Fruit fly (Drosophila melanogaster) whole organism, embryonic: ENCODE data around the gene CG5096.

Source experiments
- Ada2b ChIP-seq: fragments of 200-800 bp; sonication (Bioruptor generic); IDR thresholded peaks from 2 replicates; pipeline ENCODE4 v1.3.6; 2022; ENCODE audit warnings: missing biosample characterization, missing genetic modification characterization
- CG10321 ChIP-seq: fragments of 200-800 bp; sonication (Bioruptor generic); IDR thresholded peaks from 2 replicates; pipeline ENCODE4 v1.3.6; 2022; ENCODE audit warnings: missing biosample characterization, missing genetic modification characterization
- CG13894 ChIP-seq: fragments of 200-800 bp; sonication (Bioruptor generic); optimal IDR thresholded peaks from 3 replicates; lab custom pipeline; 2018; ENCODE audit warnings: missing biosample characterization, mild to moderate bottlenecking, missing genetic modification characterization, moderate library complexity
- CG16779 ChIP-seq: fragments of 200-800 bp; sonication (Bioruptor generic); IDR thresholded peaks from 2 replicates; pipeline ENCODE4 v1.3.6; 2022; ENCODE audit warnings: missing biosample characterization, missing genetic modification characterization
- CG16813 ChIP-seq: fragments of 200-800 bp; sonication (Bioruptor generic); IDR thresholded peaks from 3 replicates; pipeline ENCODE4 v1.3.6; 2022; ENCODE audit warnings: missing biosample characterization, missing genetic modification characterization; ENCODE audit not compliant: partially characterized antibody
- CG17385 ChIP-seq: fragments of 200-800 bp; sonication (Bioruptor generic); optimal IDR thresholded peaks from 3 replicates; lab custom pipeline; 2018; ENCODE audit warnings: missing biosample characterization, mild to moderate bottlenecking, missing genetic modification characterization
- CG17829 ChIP-seq: fragments of 200-800 bp; optimal IDR thresholded peaks from 2 replicates; lab custom pipeline; 2019; ENCODE audit warnings: missing biosample characterization, mild to moderate bottlenecking, missing genetic modification characterization, moderate library complexity
- CG1792 ChIP-seq: fragments of 200-800 bp; sonication (Bioruptor generic); optimal IDR thresholded peaks from 2 replicates; lab custom pipeline; 2016; ENCODE audit warnings: missing biosample characterization, missing genetic modification characterization
- CG18619 ChIP-seq: fragments of 200-800 bp; sonication (Bioruptor generic); optimal IDR thresholded peaks from 3 replicates; lab custom pipeline; 2017; ENCODE audit warnings: missing biosample characterization, mild to moderate bottlenecking, missing genetic modification characterization
- CG3407 ChIP-seq: fragments of 200-800 bp; sonication (Bioruptor generic); optimal IDR thresholded peaks from 2 replicates; lab custom pipeline; 2018; ENCODE audit warnings: missing biosample characterization, mild to moderate bottlenecking, missing genetic modification characterization
- CG4820 ChIP-seq: fragments of 200-800 bp; sonication (Bioruptor generic); optimal IDR thresholded peaks from 3 replicates; lab custom pipeline; 2016; ENCODE audit warnings: missing biosample characterization, missing genetic modification characterization
- CG6791 ChIP-seq: fragments of 200-800 bp; sonication (Bioruptor generic); IDR thresholded peaks from 3 replicates; pipeline ENCODE4 v1.3.6; 2022; ENCODE audit warnings: missing biosample characterization, missing genetic modification characterization; ENCODE audit not compliant: partially characterized antibody
- CG7271 ChIP-seq: fragments of 200-800 bp; sonication (Bioruptor generic); optimal IDR thresholded peaks from 2 replicates; lab custom pipeline; 2018; ENCODE audit warnings: missing biosample characterization, mild to moderate bottlenecking, missing genetic modification characterization, moderate library complexity
- CG8281 ChIP-seq: fragments of 200-800 bp; sonication (Bioruptor generic); optimal IDR thresholded peaks from 2 replicates; lab custom pipeline; 2018; ENCODE audit warnings: missing biosample characterization, mild to moderate bottlenecking, missing genetic modification characterization, moderate library complexity
- CG8388 ChIP-seq: fragments of 200-800 bp; sonication (Bioruptor generic); optimal IDR thresholded peaks from 2 replicates; lab custom pipeline; 2019; ENCODE audit warnings: missing biosample characterization, mild to moderate bottlenecking, missing genetic modification characterization, moderate library complexity
- Chrac-16 ChIP-seq: fragments of 200-800 bp; sonication (Bioruptor generic); optimal IDR thresholded peaks from 3 replicates; lab custom pipeline; 2016; ENCODE audit warnings: missing biosample characterization, missing genetic modification characterization
- CoRest ChIP-seq: fragments of 200-800 bp; sonication (Bioruptor generic); optimal IDR thresholded peaks from 3 replicates; lab custom pipeline; 2018; ENCODE audit warnings: missing biosample characterization, mild to moderate bottlenecking, missing genetic modification characterization, moderate library complexity
- D19A ChIP-seq: fragments of 200-800 bp; optimal IDR thresholded peaks from 3 replicates; lab custom pipeline; 2019; ENCODE audit warnings: missing biosample characterization, mild to moderate bottlenecking, missing genetic modification characterization, moderate library complexity
- Dip3 ChIP-seq: fragments of 200-800 bp; sonication (Bioruptor generic); optimal IDR thresholded peaks from 3 replicates; lab custom pipeline; 2016; ENCODE audit warnings: missing biosample characterization, missing genetic modification characterization
- Dll ChIP-seq: fragments of 200-800 bp; sonication (Bioruptor generic); IDR thresholded peaks from 4 replicates; pipeline ENCODE4 v1.3.6; 2022; ENCODE audit warnings: missing biosample characterization, missing genetic modification characterization; ENCODE audit not compliant: partially characterized antibody
- Eip74EF ChIP-seq, 2 experiments: fragments of 200-800 bp in 1 of 2; fragments of >200 bp in 1 of 2; sonication (Bioruptor generic) in 1 of 2; optimal IDR thresholded peaks; 2 replicates each; lab custom pipeline; 2017 to 2019; ENCODE audit warnings: missing biosample characterization in 2 of 2, missing genetic modification characterization in 2 of 2, mild to moderate bottlenecking in 1 of 2, moderate library complexity in 1 of 2
- H15 ChIP-seq: fragments of 200-800 bp; sonication (Bioruptor generic); IDR thresholded peaks from 3 replicates; pipeline ENCODE4 v1.3.6; 2022; ENCODE audit warnings: missing biosample characterization, missing genetic modification characterization
- HHEX ChIP-seq: fragments of 200-800 bp; sonication (Bioruptor generic); optimal IDR thresholded peaks from 3 replicates; lab custom pipeline; 2017; ENCODE audit warnings: missing biosample characterization, mild to moderate bottlenecking, missing genetic modification characterization, missing genetic modification reagents
- HLH4C ChIP-seq: fragments of 200-800 bp; sonication (Bioruptor generic); IDR thresholded peaks from 3 replicates; pipeline ENCODE4 v1.3.6; 2022; ENCODE audit warnings: missing biosample characterization, missing genetic modification characterization; ENCODE audit not compliant: partially characterized antibody
- Hand ChIP-seq: fragments of 200-800 bp; sonication (Bioruptor generic); optimal IDR thresholded peaks from 2 replicates; lab custom pipeline; 2017; ENCODE audit warnings: mild to moderate bottlenecking, missing biosample characterization, missing genetic modification reagents, missing genetic modification characterization
- MBD-R2 ChIP-seq: fragments of 200-800 bp; sonication (Bioruptor generic); IDR thresholded peaks from 2 replicates; pipeline ENCODE4 v1.3.6; 2022; ENCODE audit warnings: missing biosample characterization, missing genetic modification characterization
- Tbp ChIP-seq: fragments of >200 bp; optimal IDR thresholded peaks from 2 replicates; lab custom pipeline; 2018; ENCODE audit warnings: missing biosample characterization, missing genetic modification characterization
- al ChIP-seq: fragments of 200-800 bp; sonication (Bioruptor generic); IDR thresholded peaks from 2 replicates; pipeline ENCODE4 v1.3.6; 2022; ENCODE audit warnings: missing biosample characterization, missing genetic modification characterization
- ap ChIP-seq: fragments of 200-800 bp; sonication (Bioruptor generic); IDR thresholded peaks from 2 replicates; pipeline ENCODE4 v1.3.6; 2022; ENCODE audit warnings: missing biosample characterization, missing genetic modification characterization
- ara ChIP-seq: fragments of 200-800 bp; sonication (Bioruptor generic); IDR thresholded peaks from 2 replicates; pipeline ENCODE4 v1.3.6; 2022; ENCODE audit warnings: missing biosample characterization, missing genetic modification characterization
- ato ChIP-seq: fragments of 200-800 bp; sonication (Bioruptor generic); IDR thresholded peaks from 2 replicates; pipeline ENCODE4 v1.3.6; 2022; ENCODE audit warnings: missing biosample characterization, missing genetic modification characterization; ENCODE audit not compliant: partially characterized antibody
- bigmax ChIP-seq: fragments of 200-800 bp; sonication (Bioruptor generic); optimal IDR thresholded peaks from 2 replicates; lab custom pipeline; 2018; ENCODE audit warnings: missing biosample characterization, mild to moderate bottlenecking, missing genetic modification characterization
- bowl ChIP-seq: fragments of 200-800 bp; sonication (Bioruptor generic); IDR thresholded peaks from 2 replicates; pipeline ENCODE4 v1.3.6; 2022; ENCODE audit warnings: missing biosample characterization, missing genetic modification characterization
- cas ChIP-seq: fragments of 200-800 bp; sonication (Bioruptor generic); IDR thresholded peaks from 2 replicates; pipeline ENCODE4 v1.3.6; 2022; ENCODE audit warnings: missing biosample characterization, missing genetic modification characterization
- dan ChIP-seq: fragments of 200-800 bp; sonication (Bioruptor generic); IDR thresholded peaks from 2 replicates; pipeline ENCODE4 v1.3.6; 2022; ENCODE audit warnings: missing biosample characterization, missing genetic modification characterization
- dmrt11E ChIP-seq: fragments of 200-800 bp; sonication (Bioruptor generic); optimal IDR thresholded peaks from 3 replicates; lab custom pipeline; 2018; ENCODE audit warnings: missing biosample characterization, mild to moderate bottlenecking, missing genetic modification characterization, moderate library complexity
- fd96Cb ChIP-seq: fragments of 200-800 bp; sonication (Bioruptor generic); optimal IDR thresholded peaks from 2 replicates; lab custom pipeline; 2018; ENCODE audit warnings: missing biosample characterization, mild to moderate bottlenecking, missing genetic modification characterization, moderate library complexity
- ftz-f1 ChIP-seq: fragments of 200-800 bp; sonication (Bioruptor generic); optimal IDR thresholded peaks from 2 replicates; lab custom pipeline; 2016; ENCODE audit warnings: missing biosample characterization, missing genetic modification characterization
- gfzf ChIP-seq: fragments of 200-800 bp; sonication (Bioruptor generic); optimal IDR thresholded peaks from 2 replicates; lab custom pipeline; 2016; ENCODE audit warnings: missing biosample characterization, mild to moderate bottlenecking, missing genetic modification characterization, moderate library complexity
- grn ChIP-seq: fragments of 200-800 bp; sonication (Bioruptor generic); optimal IDR thresholded peaks from 3 replicates; lab custom pipeline; 2017; ENCODE audit warnings: missing biosample characterization, missing genetic modification characterization
- gsb ChIP-seq: fragments of 200-800 bp; sonication (Bioruptor generic); IDR thresholded peaks from 2 replicates; pipeline ENCODE4 v1.3.6; 2022; ENCODE audit warnings: missing biosample characterization, missing genetic modification characterization
- hbn ChIP-seq: fragments of 200-800 bp; sonication (Bioruptor generic); IDR thresholded peaks from 2 replicates; pipeline ENCODE4 v1.3.6; 2022; ENCODE audit warnings: missing biosample characterization, missing genetic modification characterization; ENCODE audit not compliant: partially characterized antibody
- ken ChIP-seq: fragments of 200-800 bp; sonication (Bioruptor generic); IDR thresholded peaks from 3 replicates; pipeline ENCODE4 v1.3.6; 2022; ENCODE audit warnings: missing biosample characterization, missing genetic modification characterization
- knrl ChIP-seq: fragments of 200-800 bp; sonication (Bioruptor generic); IDR thresholded peaks from 3 replicates; pipeline ENCODE4 v1.3.6; 2022; ENCODE audit warnings: missing biosample characterization, missing genetic modification characterization; ENCODE audit not compliant: partially characterized antibody
- pb ChIP-seq: fragments of 200-800 bp; sonication (Bioruptor generic); optimal IDR thresholded peaks from 3 replicates; lab custom pipeline; 2016; ENCODE audit warnings: missing biosample characterization, missing genetic modification characterization
- prd ChIP-seq, 3 experiments: fragments of >200 bp in 2 of 3; fragments of 200-800 bp in 1 of 3; sonication (Bioruptor generic) in 1 of 3; optimal IDR thresholded peaks in 2 of 3; IDR thresholded peaks in 1 of 3; 2 replicates in 2 of 3; 3 replicates in 1 of 3; pipeline versions ENCODE4 v1.3.6 to Lab custom; 2017 to 2022; ENCODE audit warnings: missing biosample characterization in 1 of 3, missing genetic modification characterization in 1 of 3
- repo ChIP-seq: fragments of 200-800 bp; sonication (Bioruptor generic); optimal IDR thresholded peaks from 2 replicates; lab custom pipeline; 2016; ENCODE audit warnings: missing biosample characterization, missing genetic modification characterization
- unpg ChIP-seq: fragments of 200-800 bp; sonication (Bioruptor generic); optimal IDR thresholded peaks from 3 replicates; lab custom pipeline; 2018; ENCODE audit warnings: missing biosample characterization, mild to moderate bottlenecking, missing genetic modification characterization, moderate library complexity
- usp ChIP-seq: fragments of >200 bp; optimal IDR thresholded peaks from 2 replicates; lab custom pipeline; 2017; ENCODE audit warnings: missing biosample characterization, missing genetic modification characterization

The CG5096 gene

dm6 chr2L:10344029-10344606, 37.9 kb upstream of the CG5096 start, which contains the start of gene Frmd5 (continued):
- no peak for TF ChIP-seq grn (GFP tag; lab: Kevin White, UChicago)
- TF ChIP-seq bowl (GFP tag; lab: Robert Waterston, UW): no peak
- no peak for TF ChIP-seq ap
- no peak for TF ChIP-seq CG17829 (tag; lab: Kevin White, UChicago)
- no peak for TF ChIP-seq dmrt11E (tag; lab: Kevin White, UChicago)
- no peak for TF ChIP-seq repo
- TF ChIP-seq ken (GFP tag; lab: Robert Waterston, UW): no peak
- 0 out of 3 replicates have a peak, but pooled peaks have one; percentile 25 for TF ChIP-seq knrl
- no peak for TF ChIP-seq Chrac-16 (GFP tag; lab: Kevin White, UChicago)
- TF ChIP-seq D19A (tag; lab: Kevin White, UChicago): no peak
- TF ChIP-seq ara: no peak
- TF ChIP-seq CG10321: no peak
- TF ChIP-seq prd (optimal IDR thresholded peaks at IDR 0.05; lab: Kevin White, UChicago): no peak
- TF ChIP-seq prd (GFP tag; IDR thresholded peaks at IDR 0.05; lab: Robert Waterston, UW): no peak
- no peak for TF ChIP-seq Ada2b (GFP tag; lab: Robert Waterston, UW)
- no peak for TF ChIP-seq H15 (GFP tag; lab: Robert Waterston, UW)
- no peak for TF ChIP-seq unpg (GFP tag; lab: Kevin White, UChicago)
- no peak for TF ChIP-seq hbn
- TF ChIP-seq Dll (GFP tag; lab: Robert Waterston, UW): peak; percentile 66; the same call in 2 of the 4 replicates
- TF ChIP-seq CG7271 (tag; lab: Kevin White, UChicago): no peak
- TF ChIP-seq gsb (GFP tag; lab: Robert Waterston, UW): no peak
- no peak for TF ChIP-seq CG3407 (GFP tag; lab: Kevin White, UChicago)
- peak; percentile 63; the same call in 1 of the 3 replicates for TF ChIP-seq CG16813
- TF ChIP-seq CG18619 (GFP tag; lab: Kevin White, UChicago): no peak
- no peak for TF ChIP-seq usp (GFP tag; lab: Kevin White, UChicago)
- TF ChIP-seq CG8388: peak; percentile 5
- TF ChIP-seq Tbp (GFP tag; lab: Kevin White, UChicago): no peak
- TF ChIP-seq CG17385: no peak
- TF ChIP-seq dan (GFP tag; lab: Robert Waterston, UW): no peak
- TF ChIP-seq CG4820 (GFP tag; lab: Kevin White, UChicago): no peak
- TF ChIP-seq fd96Cb (tag; lab: Kevin White, UChicago): no peak
- peak; percentile 46 for TF ChIP-seq gfzf (GFP tag; lab: Kevin White, UChicago)
- no peak for TF ChIP-seq cas (GFP tag; lab: Robert Waterston, UW)
- no peak for TF ChIP-seq CG8281 (tag; lab: Kevin White, UChicago)
- TF ChIP-seq bigmax (GFP tag; lab: Kevin White, UChicago): no peak
- no peak for TF ChIP-seq MBD-R2
- no peak for TF ChIP-seq HHEX
- no peak for TF ChIP-seq CG13894 (tag; lab: Kevin White, UChicago)
- TF ChIP-seq Dip3 (GFP tag; lab: Kevin White, UChicago): no peak
- TF ChIP-seq CG1792 (GFP tag; lab: Kevin White, UChicago): no peak
- TF ChIP-seq Eip74EF (GFP tag; optimal IDR thresholded peaks at IDR 0.05; lab: Kevin White, UChicago): no peak
- TF ChIP-seq CG6791 (GFP tag; lab: Robert Waterston, UW): peak; percentile 55; the same call in 2 of the 3 replicates
- 0 out of 2 replicates have a peak, but pooled peaks have one; percentile 29 for TF ChIP-seq ato (GFP tag; lab: Robert Waterston, UW)
- no peak for TF ChIP-seq al (GFP tag; lab: Robert Waterston, UW)
- TF ChIP-seq ftz-f1 (GFP tag; lab: Kevin White, UChicago): no peak
- TF ChIP-seq HLH4C (GFP tag; lab: Robert Waterston, UW): peak; percentile 62
- TF ChIP-seq pb (GFP tag; lab: Kevin White, UChicago): no peak
- no peak for TF ChIP-seq CoRest (tag; lab: Kevin White, UChicago)
- TF ChIP-seq Hand (GFP tag; lab: Kevin White, UChicago): no peak
- TF ChIP-seq CG16779 (GFP tag; lab: Robert Waterston, UW): no peak
